Fruit fly (Drosophila melanogaster): ENCODE results near the gene CG32236.
A peak's percentile ranks its signal among the peaks of the same experiment; 100 is the strongest.

CG32236 gene

DNA sequence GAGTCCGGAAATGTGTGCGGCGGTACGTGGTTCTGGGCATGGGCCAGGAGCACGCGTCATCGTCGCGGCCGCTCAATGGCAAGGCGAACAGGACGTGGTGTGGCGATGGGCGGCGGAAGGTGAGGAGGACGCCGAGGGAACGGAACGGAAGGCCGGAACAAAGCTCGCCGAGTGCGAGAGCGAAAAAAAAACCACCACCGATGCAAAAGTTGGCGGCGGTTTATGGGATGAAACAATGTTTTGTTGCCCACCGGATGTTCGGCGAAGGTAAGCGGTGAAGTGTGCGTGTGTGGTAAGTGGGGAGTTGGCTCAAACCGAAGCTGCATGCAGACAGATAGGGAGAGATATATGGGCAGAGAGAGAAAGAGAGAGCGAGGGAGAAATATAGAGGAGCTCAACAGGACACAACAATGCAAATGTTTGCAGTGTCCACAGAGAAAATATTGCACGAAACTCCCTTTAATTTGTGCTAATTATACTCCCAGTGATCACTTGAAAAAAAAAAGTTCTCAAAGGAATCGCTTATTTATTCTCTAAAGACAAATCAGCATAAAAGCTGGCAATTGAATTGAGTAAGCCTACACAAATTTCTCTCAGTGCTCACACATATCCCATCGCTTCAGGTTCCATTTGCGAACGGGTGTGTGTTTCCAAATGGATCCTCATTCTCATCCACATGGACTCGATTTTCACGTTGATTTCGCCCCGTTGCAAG is 47.5 kb downstream of the CG32236 start (continued):
- TF ChIP-seq OdsH (GFP tag; optimal IDR thresholded peaks at IDR 0.05) (peak; percentile 48), CG31627 (GFP tag; optimal IDR thresholded peaks at IDR 0.05) (peak; percentile 54), CG7368 (GFP tag; optimal IDR thresholded peaks at IDR 0.05) (peak; percentile 48), CG6276 (GFP tag; optimal IDR thresholded peaks at IDR 0.05) (no peak), fd59A (GFP tag; optimal IDR thresholded peaks at IDR 0.05) (peak; percentile 41), lz (GFP tag; optimal IDR thresholded peaks at IDR 0.05) (peak; percentile 53), CG10631 (GFP tag; optimal IDR thresholded peaks at IDR 0.05) (peak; percentile 66), CG6792 (GFP tag; optimal IDR thresholded peaks at IDR 0.05) (peak; percentile 64), salr (GFP tag; optimal IDR thresholded peaks at IDR 0.05) (peak in 1 of 2 experiments; percentile 20), eg (GFP tag; IDR thresholded peaks at IDR 0.05) (0 out of 3 replicates have a peak, but pooled peaks have one; percentile 37), dsx (GFP tag; optimal IDR thresholded peaks at IDR 0.05; ENCODE audit: poor library complexity, severe bottlenecking) (peak; percentile 41), Hr4 (GFP tag; optimal IDR thresholded peaks at IDR 0.05) (peak; percentile 12), vri (GFP tag; optimal IDR thresholded peaks at IDR 0.05) (peak; percentile 25), Eip78C (GFP tag) (peak; percentile 91), CG4318 (GFP tag; optimal IDR thresholded peaks at IDR 0.05) (no peak), Hr38 (GFP tag; optimal IDR thresholded peaks at IDR 0.05) (no peak), CG11762 (GFP tag; optimal IDR thresholded peaks at IDR 0.05; ENCODE audit: insufficient read depth) (peak; percentile 15), svp (GFP tag) (peak; percentile 87), Sox15 (GFP tag; optimal IDR thresholded peaks at IDR 0.05) (no peak), CG9139 (GFP tag; optimal IDR thresholded peaks at IDR 0.05) (peak; percentile 17), dac (GFP tag; optimal IDR thresholded peaks at IDR 0.05) (no peak), CG11902 (GFP tag; optimal IDR thresholded peaks at IDR 0.05) (no peak), CG3032 (tag; optimal IDR thresholded peaks at IDR 0.05) (peak; percentile 47), pdm3 (GFP tag; optimal IDR thresholded peaks at IDR 0.05) (peak; percentile 64), CG32006 (GFP tag; optimal IDR thresholded peaks at IDR 0.05) (peak; percentile 48), Eip93F (GFP tag; optimal IDR thresholded peaks at IDR 0.05) (no peak)

DNA sequence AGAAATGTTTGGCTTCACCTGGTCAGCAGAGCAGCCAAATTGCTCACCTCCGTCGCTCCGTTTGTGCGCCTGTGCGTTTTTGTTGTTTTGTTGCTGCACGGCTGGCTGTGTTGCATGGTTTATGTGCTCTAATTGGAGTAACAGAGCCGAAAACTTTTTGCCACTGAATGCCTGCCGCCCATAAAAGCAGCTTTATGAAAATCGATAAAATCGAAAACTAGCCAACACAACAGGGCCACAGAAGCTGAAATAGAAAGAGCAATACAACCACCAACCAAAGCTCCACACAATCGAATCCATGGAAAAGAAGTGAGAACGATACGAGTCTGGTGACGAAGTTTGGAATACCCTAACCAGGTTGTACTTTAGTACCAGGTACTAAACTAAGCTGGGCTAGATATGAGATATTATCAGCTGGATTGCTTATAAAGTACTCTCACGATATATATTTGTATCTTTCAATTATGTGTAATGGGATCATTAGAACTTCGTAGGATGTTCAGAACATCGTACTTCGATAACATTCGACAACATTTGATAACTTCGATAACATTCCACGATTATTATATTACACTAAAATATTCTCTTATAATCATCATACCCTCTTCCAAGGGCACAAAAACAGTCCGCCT is 48.2 kb downstream of the CG32236 start:
- no peak for TF ChIP-seq CG9139 (GFP tag; optimal IDR thresholded peaks at IDR 0.05)
- peak; percentile 46 for TF ChIP-seq Ets96B (tag; optimal IDR thresholded peaks at IDR 0.05)
- TF ChIP-seq Met (GFP tag; optimal IDR thresholded peaks at IDR 0.05), result no peak
